Worm (Caenorhabditis elegans): ENCODE measurements around the gene oac-42.

The oac-42 gene

ce11 chrV:15873762-15874161 is 10.8 kb downstream of the oac-42 start (continued):
- TF ChIP-seq Y75B8A.6 (GFP tag; IDR thresholded peaks at IDR 0.05) (peak; percentile 97), nhr-6 (tag; optimal IDR thresholded peaks at IDR 0.05) (peak; percentile 14), ZK337.2 (GFP tag; IDR thresholded peaks at IDR 0.05) (peak; percentile 93)

ce11 chrV:15872273-15872672 is 12.3 kb downstream of the oac-42 start, which contains the start of gene str-56:
str-56 (plus strand) TSS chrV:15872573.
- TF ChIP-seq zip-11 (GFP tag; IDR thresholded peaks at IDR 0.05) (no peak), fos-1 (tag; optimal IDR thresholded peaks at IDR 0.05) (no peak), vab-7 (GFP tag; IDR thresholded peaks at IDR 0.05) (no peak)

ce11 chrV:15870356-15870755 is 14.2 kb downstream of the oac-42 start, which contains the start of gene str-57:
str-57 (plus strand) TSS chrV:15870656.
- TF ChIP-seq nhr-48 (tag; optimal IDR thresholded peaks at IDR 0.05): no peak
- TF ChIP-seq aha-1 (tag): peak; percentile 18

ce11 chrV:15867373-15867772 is 17.2 kb downstream of the oac-42 start, which contains the start of gene fbxa-197:
fbxa-197 (plus strand) TSS chrV:15867673.
- TF ChIP-seq nhr-102 (tag; optimal IDR thresholded peaks at IDR 0.05) (no peak), egl-43 (GFP tag; IDR thresholded peaks at IDR 0.05) (no peak)

ce11 chrV:15865839-15866238 is 18.8 kb downstream of the oac-42 start, which contains the start of gene srh-293:
srh-293 (plus strand) TSS chrV:15866139.
- no peak for TF ChIP-seq Y75B8A.6 (GFP tag; IDR thresholded peaks at IDR 0.05)

ce11 chrV:15863042-15863441 is 21.6 kb downstream of the oac-42 start, which contains the start of gene srh-299:
srh-299 (plus strand) TSS chrV:15863342.
- peak; percentile 46 for TF ChIP-seq aha-1 (tag)
- TF ChIP-seq spr-3 (GFP tag; optimal IDR thresholded peaks at IDR 0.05): no peak

- TF ChIP-seq nhr-41 (GFP tag; IDR thresholded peaks at IDR 0.05): no peak
- TF ChIP-seq mdl-1 (tag; optimal IDR thresholded peaks at IDR 0.05): no peak
- TF ChIP-seq zfp-3 (GFP tag; conservative IDR thresholded peaks at IDR 0.05): no peak
- no peak for TF ChIP-seq saeg-2 (GFP tag; IDR thresholded peaks at IDR 0.05)
- no peak for TF ChIP-seq lin-13 (GFP tag; optimal IDR thresholded peaks at IDR 0.05)
- TF ChIP-seq hif-1 (tag; optimal IDR thresholded peaks at IDR 0.05): no peak
- no peak for TF ChIP-seq php-3 (GFP tag; IDR thresholded peaks at IDR 0.05)
- TF ChIP-seq Y75B8A.6 (GFP tag; IDR thresholded peaks at IDR 0.05): no peak
- TF ChIP-seq ztf-11 (tag; optimal IDR thresholded peaks at IDR 0.05): no peak
- no peak for TF ChIP-seq F26F4.8 (GFP tag; conservative IDR thresholded peaks at IDR 0.05)
- TF ChIP-seq Y5F2A.4 (GFP tag; optimal IDR thresholded peaks at IDR 0.05): no peak
- TF ChIP-seq tra-1 (GFP tag; IDR thresholded peaks at IDR 0.05): no peak
- no peak for TF ChIP-seq T20F7.1 (GFP tag; optimal IDR thresholded peaks at IDR 0.05)
- no peak for TF ChIP-seq unc-62 (GFP tag; optimal IDR thresholded peaks at IDR 0.05 in 1 of 2)
- TF ChIP-seq unc-62 (tag; optimal IDR thresholded peaks at IDR 0.05): no peak
- TF ChIP-seq ceh-44 (GFP tag; IDR thresholded peaks at IDR 0.05): no peak
- TF ChIP-seq lin-1 (GFP tag; IDR thresholded peaks at IDR 0.05): no peak
- TF ChIP-seq lin-39 (tag; optimal IDR thresholded peaks at IDR 0.05): no peak
- TF ChIP-seq ceh-20 (GFP tag; IDR thresholded peaks at IDR 0.05): no peak
- no peak for TF ChIP-seq ZK546.5 (tag; optimal IDR thresholded peaks at IDR 0.05)
These were observed 22.0 kb downstream of the oac-42 start, which contains the start of gene srz-12 for ce11 chrV:15862599-15862998. srz-12 (minus strand) TSS chrV:15862699.
